Worm (Caenorhabditis elegans): ENCODE data around the gene T28C12.15.

- no peak for TF ChIP-seq K02D7.2 (tag; optimal IDR thresholded peaks at IDR 0.05)
- TF ChIP-seq ceh-48 (tag; optimal IDR thresholded peaks at IDR 0.05), result no peak
Observed at ce11 chrV:6336108-6336507, 14.5 kb upstream of the T28C12.15 start, which contains the start of gene T28C12.6.
